Worm (Caenorhabditis elegans) whole organism, L4 larva: Measurements from ENCODE around the gene ZK669.2.

Experiments
- T20F7.1 ChIP-seq: fragments of 200-800 bp; sonication (Bioruptor generic); optimal IDR thresholded peaks from 2 replicates; lab custom pipeline; 2018; ENCODE audit warnings: mild to moderate bottlenecking, missing genetic modification characterization, missing compliant biosample characterization
- Y48G9A.11 ChIP-seq: fragments of 200-800 bp; sonication (Bioruptor generic); IDR thresholded peaks from 2 replicates; pipeline ENCODE4 v1.3.6; 2022; ENCODE audit warnings: missing genetic modification reagents, missing genetic modification characterization, missing compliant biosample characterization
- ZK546.5 ChIP-seq, 2 experiments: sonication (generic microtip); optimal IDR thresholded peaks; 2 replicates each; lab custom pipeline; 2017; ENCODE audit warnings: missing biosample characterization in 2 of 2, missing genetic modification characterization in 2 of 2
- ceh-20 ChIP-seq: fragments of 200-800 bp; sonication (Bioruptor generic); IDR thresholded peaks from 2 replicates; pipeline ENCODE4 v1.3.6; 2022; ENCODE audit warnings: missing genetic modification reagents, missing genetic modification characterization, missing compliant biosample characterization
- nhr-25 ChIP-seq: sonication (generic microtip); optimal IDR thresholded peaks from 2 replicates; lab custom pipeline; 2017; ENCODE audit warnings: missing genetic modification characterization, mild to moderate bottlenecking, missing compliant biosample characterization, antibody characterized with exemption, moderate library complexity, borderline replicate concordance; ENCODE audit not compliant: insufficient read depth
- snpc-4 ChIP-seq: fragments of 150-350 bp; optimal IDR thresholded peaks from 2 replicates; lab custom pipeline; 2014; ENCODE audit warnings: missing biosample characterization, missing genetic modification characterization
- spr-1 ChIP-seq: sonication (generic microtip); optimal IDR thresholded peaks from 2 replicates; lab custom pipeline; 2016; ENCODE audit warnings: mild to moderate bottlenecking, missing genetic modification characterization, missing compliant biosample characterization
- unc-130 ChIP-seq: sonication (generic microtip); optimal IDR thresholded peaks from 2 replicates; lab custom pipeline; 2016; ENCODE audit warnings: missing genetic modification reagents, missing genetic modification characterization, missing compliant biosample characterization

DNA sequence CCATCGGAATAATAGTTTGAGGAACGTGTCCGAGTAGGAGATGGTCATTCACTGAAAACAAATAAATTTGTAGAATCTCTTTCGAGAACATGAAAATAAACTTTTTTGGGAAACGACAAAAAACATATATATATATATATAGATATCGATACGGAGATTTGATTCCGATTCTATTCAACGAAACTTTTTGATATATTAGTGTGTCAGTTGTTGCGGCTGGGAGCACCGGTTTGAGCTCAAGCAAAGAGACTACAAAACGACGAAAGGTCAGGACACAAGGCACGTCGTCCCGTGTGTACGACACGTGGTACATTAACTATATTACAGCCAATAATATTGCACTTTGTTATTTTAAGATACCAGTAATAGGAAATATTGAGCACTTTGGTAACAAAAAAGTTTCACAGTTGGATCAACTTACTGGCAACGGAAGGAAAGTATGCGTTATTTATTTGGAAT lies 30.4 kb downstream of the ZK669.2 start, which contains the start of gene best-23:
- no peak for TF ChIP-seq unc-130 (GFP tag; lab: Kevin White, UChicago)
- no peak for TF ChIP-seq snpc-4 (tag; lab: Kevin White, UChicago)
- no peak for TF ChIP-seq nhr-25 (tag; lab: Kevin White, UChicago)
- TF ChIP-seq T20F7.1 (GFP tag; lab: Kevin White, UChicago): no peak
- TF ChIP-seq spr-1 (tag; lab: Kevin White, UChicago): no peak
- no peak for TF ChIP-seq Y48G9A.11 (GFP tag; lab: Robert Waterston, UW)
- no peak for TF ChIP-seq ZK546.5 (tag; optimal IDR thresholded peaks at IDR 0.05; lab: Kevin White, UChicago)
- TF ChIP-seq ceh-20 (GFP tag; lab: Robert Waterston, UW): no peak
